Worm (Caenorhabditis elegans): ENCODE data around the gene ZC395.4.

DNA sequence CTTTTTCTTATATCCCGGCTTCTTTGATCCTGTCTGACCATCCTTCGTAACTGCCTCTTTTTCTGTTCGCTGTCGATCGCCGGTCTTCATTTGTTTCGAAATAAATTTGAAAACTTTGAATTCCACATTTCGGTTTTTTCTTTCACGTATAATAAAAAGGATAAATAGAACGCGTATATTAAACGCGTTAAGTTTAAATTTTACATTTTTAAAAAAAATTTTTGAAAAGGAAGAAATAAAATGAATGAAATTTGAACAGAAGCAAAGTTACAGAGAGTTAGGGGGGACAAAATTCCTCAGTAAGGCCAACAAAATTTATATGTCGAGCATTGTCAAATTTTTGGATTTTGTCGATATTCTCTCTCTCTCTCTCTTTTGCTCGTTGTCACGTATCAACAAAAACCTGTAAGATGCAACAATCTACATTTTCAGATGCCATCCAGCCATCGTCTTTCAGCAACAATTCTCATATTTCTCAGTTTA, 31.9 kb downstream of the ZC395.4 start, which contains the start of the genes T15B12.2 and F52C9.5:
- TF ChIP-seq snpc-4 (GFP tag; optimal IDR thresholded peaks at IDR 0.05) = no peak
- TF ChIP-seq snpc-4 (tag; optimal IDR thresholded peaks at IDR 0.05) = no peak
- no peak for TF ChIP-seq unc-62 (GFP tag; optimal IDR thresholded peaks at IDR 0.05)
